Fruit fly (Drosophila melanogaster) whole organism, adult: ENCODE measurements around the gene CG11168.

Experiments
- CG12768 ChIP-seq: fragments of 200-800 bp; sonication (Bioruptor generic); optimal IDR thresholded peaks from 2 replicates; lab custom pipeline; 2017; ENCODE audit warnings: missing biosample characterization, missing genetic modification characterization, mild to moderate bottlenecking, moderate library complexity, missing genetic modification reagents
- CG14711 ChIP-seq: fragments of 200-800 bp; sonication (Bioruptor generic); optimal IDR thresholded peaks from 2 replicates; lab custom pipeline; 2018; ENCODE audit warnings: missing biosample characterization, mild to moderate bottlenecking, missing genetic modification characterization, moderate library complexity
- CG1620 ChIP-seq: fragments of 200-800 bp; sonication (Bioruptor generic); optimal IDR thresholded peaks from 2 replicates; lab custom pipeline; 2016; ENCODE audit warnings: missing biosample characterization, missing genetic modification characterization
- CG5204 ChIP-seq: fragments of 200-800 bp; sonication (Bioruptor generic); optimal IDR thresholded peaks from 2 replicates; lab custom pipeline; 2016; ENCODE audit warnings: missing biosample characterization, missing genetic modification characterization
- CG7045 ChIP-seq: fragments of 200-800 bp; sonication (Bioruptor generic); optimal IDR thresholded peaks from 2 replicates; lab custom pipeline; 2017; ENCODE audit warnings: missing biosample characterization, mild to moderate bottlenecking, missing genetic modification characterization
- CG7101 ChIP-seq: fragments of 200-800 bp; sonication (Bioruptor generic); optimal IDR thresholded peaks from 2 replicates; lab custom pipeline; 2018; ENCODE audit warnings: missing biosample characterization, mild to moderate bottlenecking, missing genetic modification characterization, moderate library complexity
- Crg-1 ChIP-seq: fragments of 200-800 bp; sonication (Bioruptor generic); optimal IDR thresholded peaks from 2 replicates; lab custom pipeline; 2016; ENCODE audit warnings: missing biosample characterization, missing genetic modification characterization
- Mnt ChIP-seq: fragments of 200-800 bp; sonication (Bioruptor generic); optimal IDR thresholded peaks from 2 replicates; lab custom pipeline; 2016; ENCODE audit warnings: missing biosample characterization, mild to moderate bottlenecking, missing genetic modification characterization
- bab1 ChIP-seq: fragments of 200-800 bp; sonication (Bioruptor generic); optimal IDR thresholded peaks from 3 replicates; lab custom pipeline; 2019; ENCODE audit warnings: missing biosample characterization, mild to moderate bottlenecking, missing genetic modification characterization, moderate library complexity
- cic ChIP-seq: fragments of 200-800 bp; sonication (Bioruptor generic); optimal IDR thresholded peaks from 2 replicates; lab custom pipeline; 2017; ENCODE audit warnings: missing biosample characterization, mild to moderate bottlenecking, missing genetic modification characterization, moderate library complexity
- kay ChIP-seq: fragments of 200-800 bp; sonication (Bioruptor generic); peaks from one replicate; lab custom pipeline; 2016; ENCODE audit warnings: missing biosample characterization, missing genetic modification characterization, borderline replicate concordance
- pad ChIP-seq: fragments of 200-800 bp; sonication (Bioruptor generic); optimal IDR thresholded peaks from 3 replicates; lab custom pipeline; 2017; ENCODE audit warnings: missing biosample characterization, missing genetic modification characterization, mild to moderate bottlenecking, moderate library complexity, missing genetic modification reagents
- tj ChIP-seq: fragments of 200-800 bp; sonication (Bioruptor generic); optimal IDR thresholded peaks from 3 replicates; lab custom pipeline; 2017; ENCODE audit warnings: missing biosample characterization, mild to moderate bottlenecking, missing genetic modification characterization, moderate library complexity

- TF ChIP-seq CG5204 (GFP tag; lab: Kevin White, UChicago), result no peak
- no peak for TF ChIP-seq CG14711 (tag; lab: Kevin White, UChicago)
- no peak for TF ChIP-seq Crg-1 (GFP tag; lab: Kevin White, UChicago)
- no peak for TF ChIP-seq cic
- TF ChIP-seq kay, result no peak
- TF ChIP-seq CG7045 (GFP tag; lab: Kevin White, UChicago), result no peak
- TF ChIP-seq tj, result no peak
- TF ChIP-seq CG12768 (GFP tag; lab: Kevin White, UChicago), result no peak
- no peak for TF ChIP-seq Mnt
- no peak for TF ChIP-seq pad
- TF ChIP-seq CG1620 (GFP tag; lab: Kevin White, UChicago), result no peak
- no peak for TF ChIP-seq CG7101
- TF ChIP-seq bab1 (GFP tag; lab: Kevin White, UChicago), result no peak
These were observed 50.1 kb downstream of the CG11168 start for dm6 chr3R:24968015-24968414.
